Fruit fly (Drosophila melanogaster) Kc167 (cell line): ENCODE data around the gene Bhmt.

Experiments used
- Sin3A ChIP-seq: fragments of >200 bp; optimal IDR thresholded peaks from 2 replicates; lab custom pipeline; 2018; ENCODE audit warnings: missing external identifiers
- h ChIP-seq: fragments of >200 bp; optimal IDR thresholded peaks from 3 replicates; lab custom pipeline; 2018; ENCODE audit warnings: missing external identifiers
- insv ChIP-seq: fragments of >200 bp; optimal IDR thresholded peaks from 3 replicates; lab custom pipeline; 2018; ENCODE audit warnings: missing external identifiers

dm6 chr2L:18957142-18957674, at the start of gene Bhmt:
- TF ChIP-seq h (lab: Kevin White, UChicago) = no peak
- no peak for TF ChIP-seq Sin3A (lab: Kevin White, UChicago)
- TF ChIP-seq insv (lab: Kevin White, UChicago) = no peak
